Worm (Caenorhabditis elegans) whole organism, L3 larva: Measurements from ENCODE around the gene F53A9.7.

Experiments used
- ama-1 ChIP-seq: fragments of 150-350 bp; optimal IDR thresholded peaks from 2 replicates; lab custom pipeline; 2018
- ceh-28 ChIP-seq: fragments of 150-350 bp; optimal IDR thresholded peaks from 2 replicates; lab custom pipeline; 2014; ENCODE audit warnings: missing biosample characterization, missing genetic modification reagents, missing genetic modification characterization
- ceh-82 ChIP-seq: fragments of 150-350 bp; optimal IDR thresholded peaks from 2 replicates; lab custom pipeline; 2014; ENCODE audit warnings: missing biosample characterization, missing genetic modification characterization
- daf-12 ChIP-seq: fragments of 150-350 bp; optimal IDR thresholded peaks from 2 replicates; lab custom pipeline; 2014; ENCODE audit warnings: missing biosample characterization, missing genetic modification reagents, missing genetic modification characterization
- egl-27 ChIP-seq: sonication (generic microtip); optimal IDR thresholded peaks from 4 replicates; lab custom pipeline; 2017; ENCODE audit warnings: missing biosample characterization, missing genetic modification reagents, missing genetic modification characterization
- egl-5 ChIP-seq: fragments of 150-350 bp; optimal IDR thresholded peaks from 2 replicates; lab custom pipeline; 2017; ENCODE audit warnings: missing biosample characterization, missing genetic modification reagents, missing genetic modification characterization, inconsistent platforms
- elt-1 ChIP-seq: fragments of 150-350 bp; optimal IDR thresholded peaks from 2 replicates; lab custom pipeline; 2014; ENCODE audit warnings: missing biosample characterization, missing genetic modification characterization
- elt-2 ChIP-seq: sonication (generic microtip); optimal IDR thresholded peaks from 2 replicates; lab custom pipeline; 2016; ENCODE audit warnings: missing genetic modification reagents, mild to moderate bottlenecking, missing genetic modification characterization, missing compliant biosample characterization
- elt-3 ChIP-seq, 3 experiments: fragments of 150-350 bp in 1 of 3; sonication (generic microtip) in 2 of 3; optimal IDR thresholded peaks; 2 replicates in 2 of 3; 4 replicates in 1 of 3; lab custom pipeline; 2014 to 2017; ENCODE audit warnings: missing biosample characterization in 3 of 3, missing genetic modification characterization in 3 of 3
- eor-1 ChIP-seq, 2 experiments: fragments of 150-350 bp; optimal IDR thresholded peaks; 2 replicates each; lab custom pipeline; 2014 to 2018; ENCODE audit warnings: missing biosample characterization in 2 of 2, missing genetic modification characterization in 2 of 2
- fkh-2 ChIP-seq: fragments of 150-350 bp; optimal IDR thresholded peaks from 2 replicates; lab custom pipeline; 2014; ENCODE audit warnings: missing biosample characterization, missing genetic modification reagents, missing genetic modification characterization
- fos-1 ChIP-seq: fragments of 150-350 bp; optimal IDR thresholded peaks from 2 replicates; lab custom pipeline; 2014; ENCODE audit warnings: missing biosample characterization, missing genetic modification characterization
- jun-1 ChIP-seq: fragments of 150-350 bp; optimal IDR thresholded peaks from 2 replicates; lab custom pipeline; 2014; ENCODE audit warnings: missing biosample characterization, missing genetic modification reagents, missing genetic modification characterization
- lin-39 ChIP-seq: fragments of 150-350 bp; optimal IDR thresholded peaks from 2 replicates; lab custom pipeline; 2018; ENCODE audit warnings: missing biosample characterization, missing genetic modification reagents, missing genetic modification characterization
- lsy-12 ChIP-seq: sonication (generic microtip); optimal IDR thresholded peaks from 2 replicates; lab custom pipeline; 2016; ENCODE audit warnings: mild to moderate bottlenecking, missing genetic modification characterization, missing compliant biosample characterization
- mdl-1 ChIP-seq: fragments of 150-350 bp; optimal IDR thresholded peaks from 2 replicates; lab custom pipeline; 2014; ENCODE audit warnings: missing biosample characterization, missing genetic modification characterization
- mml-1 ChIP-seq: fragments of 150-350 bp; sonication (generic microtip); optimal IDR thresholded peaks from 3 replicates; lab custom pipeline; 2014; ENCODE audit warnings: missing biosample characterization, missing genetic modification characterization
- nhr-11 ChIP-seq: fragments of 150-350 bp; optimal IDR thresholded peaks from 2 replicates; lab custom pipeline; 2014; ENCODE audit warnings: missing biosample characterization, missing genetic modification characterization
- nhr-12 ChIP-seq: fragments of 150-350 bp; optimal IDR thresholded peaks from 2 replicates; lab custom pipeline; 2014; ENCODE audit warnings: missing biosample characterization, missing genetic modification characterization
- nhr-23 ChIP-seq: fragments of 150-350 bp; optimal IDR thresholded peaks from 2 replicates; lab custom pipeline; 2014; ENCODE audit warnings: missing biosample characterization, missing genetic modification reagents, missing genetic modification characterization
- nhr-237 ChIP-seq: fragments of 150-350 bp; optimal IDR thresholded peaks from 2 replicates; lab custom pipeline; 2014; ENCODE audit warnings: missing biosample characterization, missing genetic modification characterization
- nhr-28 ChIP-seq: fragments of 150-350 bp; optimal IDR thresholded peaks from 2 replicates; lab custom pipeline; 2014; ENCODE audit warnings: missing biosample characterization, missing genetic modification characterization
- nhr-43 ChIP-seq: sonication (generic microtip); optimal IDR thresholded peaks from 2 replicates; lab custom pipeline; 2016; ENCODE audit warnings: mild to moderate bottlenecking, missing genetic modification characterization, missing compliant biosample characterization; ENCODE audit not compliant: poor library complexity, severe bottlenecking
- nhr-67 ChIP-seq: fragments of 150-350 bp; optimal IDR thresholded peaks from 2 replicates; lab custom pipeline; 2014; ENCODE audit warnings: missing biosample characterization, missing genetic modification characterization
- nhr-77 ChIP-seq: fragments of 150-350 bp; optimal IDR thresholded peaks from 2 replicates; lab custom pipeline; 2014; ENCODE audit warnings: missing biosample characterization, missing genetic modification characterization
- pha-4 ChIP-seq: fragments of 150-350 bp; optimal IDR thresholded peaks from 2 replicates; lab custom pipeline; 2014; ENCODE audit warnings: missing biosample characterization, missing genetic modification reagents, missing genetic modification characterization
- pqm-1 ChIP-seq: fragments of 150-350 bp; optimal IDR thresholded peaks from 2 replicates; lab custom pipeline; 2017; ENCODE audit warnings: missing biosample characterization, missing genetic modification characterization, inconsistent platforms
- sea-2 ChIP-seq: fragments of 150-350 bp; sonication (generic microtip); optimal IDR thresholded peaks from 4 replicates; lab custom pipeline; 2014; ENCODE audit warnings: missing biosample characterization, missing genetic modification reagents, missing genetic modification characterization
- skn-1 ChIP-seq: fragments of 150-350 bp; optimal IDR thresholded peaks from 2 replicates; lab custom pipeline; 2014; ENCODE audit warnings: missing biosample characterization, missing genetic modification characterization
- snpc-4 ChIP-seq: fragments of 150-350 bp; optimal IDR thresholded peaks from 2 replicates; lab custom pipeline; 2014; ENCODE audit warnings: missing biosample characterization, missing genetic modification characterization
- tbx-2 ChIP-seq: sonication (generic microtip); optimal IDR thresholded peaks from 2 replicates; lab custom pipeline; 2016; ENCODE audit warnings: mild to moderate bottlenecking, missing genetic modification characterization, missing compliant biosample characterization
- zag-1 ChIP-seq: fragments of 150-350 bp; optimal IDR thresholded peaks from 2 replicates; lab custom pipeline; 2014; ENCODE audit warnings: missing biosample characterization, missing genetic modification characterization
- ztf-11 ChIP-seq: fragments of 150-350 bp; optimal IDR thresholded peaks from 2 replicates; lab custom pipeline; 2014; ENCODE audit warnings: missing biosample characterization, missing genetic modification characterization
- ztf-4 ChIP-seq: fragments of 150-350 bp; optimal IDR thresholded peaks from 2 replicates; lab custom pipeline; 2014; ENCODE audit warnings: missing biosample characterization, missing genetic modification characterization

The F53A9.7 gene

ce11 chrX:8718856-8719255 lies 2.1 kb upstream of the F53A9.7 start, which contains the start of gene F53A9.8:
TSS of gene F53A9.8 (minus strand) at chrX:8718904.
- TF ChIP-seq pqm-1 (tag; lab: Kevin White, UChicago), result peak; percentile 61
- TF ChIP-seq elt-2 (tag; lab: Kevin White, UChicago), result peak; percentile 75
- TF ChIP-seq nhr-12 (tag; lab: Kevin White, UChicago), result no peak
- TF ChIP-seq fos-1 (tag; lab: Kevin White, UChicago), result no peak
- TF ChIP-seq pha-4 (tag; lab: Kevin White, UChicago), result peak; percentile 71
- no peak for TF ChIP-seq nhr-237
- TF ChIP-seq, all 47 proteins: peak for 3

- TF ChIP-seq pha-4 (tag; lab: Kevin White, UChicago) (peak; percentile 40), ztf-11 (no peak)
Measured at ce11 chrX:8718153-8718552, 1.4 kb upstream of the F53A9.7 start.

- TF ChIP-seq mml-1 (tag; lab: Kevin White, UChicago), result no peak
- no peak for TF ChIP-seq eor-1 (tag; optimal IDR thresholded peaks at IDR 0.05; lab: Kevin White, UChicago)
- TF ChIP-seq elt-2 (tag; lab: Kevin White, UChicago), result peak; percentile 56
Measured at ce11 chrX:8714845-8715244, 1.9 kb downstream of the F53A9.7 start.

ce11 chrX:8713754-8714295 lies 2.9 kb downstream of the F53A9.7 start, which contains the start of gene F53A9.6:
TSS of gene F53A9.6 (minus strand) at chrX:8713804.
- TF ChIP-seq zag-1 (no peak), jun-1 (tag; lab: Kevin White, UChicago) (peak; percentile 44), pha-4 (tag; lab: Kevin White, UChicago) (peak; percentile 49), elt-2 (tag; lab: Kevin White, UChicago) (peak; percentile 77), snpc-4 (tag; lab: Kevin White, UChicago) (no peak), nhr-11 (tag; lab: Kevin White, UChicago) (no peak), pqm-1 (tag; lab: Kevin White, UChicago) (peak; percentile 73)

- TF ChIP-seq zag-1 (no peak), pha-4 (tag; lab: Kevin White, UChicago) (peak; percentile 40), fkh-2 (tag; lab: Kevin White, UChicago) (no peak), skn-1 (tag; lab: Kevin White, UChicago) (peak; percentile 55), nhr-77 (tag; lab: Kevin White, UChicago) (no peak), lin-39 (no peak), egl-5 (tag; lab: Kevin White, UChicago) (no peak), elt-3 (tag; optimal IDR thresholded peaks at IDR 0.05; lab: Kevin White, UChicago) (no peak), nhr-23 (tag; lab: Kevin White, UChicago) (no peak), sea-2 (no peak), pqm-1 (tag; lab: Kevin White, UChicago) (peak; percentile 77), nhr-11 (tag; lab: Kevin White, UChicago) (no peak), ceh-28 (tag; lab: Kevin White, UChicago) (no peak), egl-27 (no peak), ztf-11 (no peak), jun-1 (tag; lab: Kevin White, UChicago) (peak; percentile 43), nhr-43 (tag; lab: Kevin White, UChicago) (no peak), ama-1 (lab: Kevin White, UChicago) (no peak), mdl-1 (tag; lab: Kevin White, UChicago) (no peak), daf-12 (no peak), tbx-2 (tag; lab: Kevin White, UChicago) (no peak), elt-1 (no peak), elt-2 (tag; lab: Kevin White, UChicago) (peak; percentile 89), nhr-67 (tag; lab: Kevin White, UChicago) (no peak)
Measured at ce11 chrX:8712662-8713061, 4.1 kb downstream of the F53A9.7 start.

ce11 chrX:8711141-8711645 lies 5.5 kb downstream of the F53A9.7 start, which contains the start of gene F53A9.1:
TSS of gene F53A9.1 (plus strand) at chrX:8711595.
- TF ChIP-seq pha-4 (tag; lab: Kevin White, UChicago) (peak; percentile 1), daf-12 (no peak), nhr-28 (tag; lab: Kevin White, UChicago) (no peak), ceh-28 (tag; lab: Kevin White, UChicago) (no peak), ztf-4 (tag; lab: Kevin White, UChicago) (no peak), snpc-4 (tag; lab: Kevin White, UChicago) (no peak), pqm-1 (tag; lab: Kevin White, UChicago) (peak; percentile 18), elt-2 (tag; lab: Kevin White, UChicago) (peak; percentile 28), nhr-67 (tag; lab: Kevin White, UChicago) (no peak), lsy-12 (no peak), ceh-82 (tag; lab: Kevin White, UChicago) (no peak)
